Worm (Caenorhabditis elegans) whole organism, mixed stage, embryonic: ENCODE results near the gene srh-105.

Experiments
- ceh-43 ChIP-seq: fragments of 200-800 bp; sonication (Bioruptor generic); optimal IDR thresholded peaks from 2 replicates; lab custom pipeline; 2018; ENCODE audit warnings: mild to moderate bottlenecking, missing genetic modification characterization, moderate library complexity, missing compliant biosample characterization
- ces-1 ChIP-seq: fragments of 150-350 bp; optimal IDR thresholded peaks from 2 replicates; lab custom pipeline; 2014; ENCODE audit warnings: missing biosample characterization, missing genetic modification reagents, missing genetic modification characterization
- nhr-12 ChIP-seq: fragments of 150-350 bp; optimal IDR thresholded peaks from 2 replicates; lab custom pipeline; 2014; ENCODE audit warnings: missing biosample characterization, missing genetic modification characterization
- nhr-28 ChIP-seq: fragments of 150-350 bp; optimal IDR thresholded peaks from 2 replicates; lab custom pipeline; 2014; ENCODE audit warnings: missing biosample characterization, missing genetic modification characterization
- snpc-4 ChIP-seq: fragments of 150-350 bp; optimal IDR thresholded peaks from 2 replicates; lab custom pipeline; 2014; ENCODE audit warnings: missing biosample characterization, missing genetic modification characterization
- unc-62 ChIP-seq: fragments of 150-350 bp; optimal IDR thresholded peaks from 2 replicates; lab custom pipeline; 2014; ENCODE audit warnings: missing biosample characterization, missing genetic modification reagents, missing genetic modification characterization
- ztf-11 ChIP-seq: fragments of 150-350 bp; optimal IDR thresholded peaks from 2 replicates; lab custom pipeline; 2014; ENCODE audit warnings: missing biosample characterization, missing genetic modification characterization

DNA sequence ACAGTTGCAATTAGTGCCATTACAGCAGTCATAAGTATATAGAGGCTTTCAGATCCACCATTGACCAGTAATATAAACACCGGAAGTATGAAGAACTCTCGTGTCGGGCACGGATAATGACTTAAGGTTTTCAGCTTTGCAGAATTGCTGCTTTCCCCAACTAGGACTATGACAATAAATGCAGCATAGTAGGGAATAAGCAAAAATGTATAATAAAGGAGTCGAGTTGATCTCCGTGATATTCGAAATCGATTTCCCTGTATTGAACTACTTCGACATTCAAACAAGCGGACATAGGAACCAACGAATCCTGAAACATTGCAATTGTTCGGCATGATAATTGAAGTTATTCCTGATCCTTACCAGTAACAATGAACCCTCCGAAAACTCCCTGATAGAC, 527 bp downstream of the srh-105 start:
- TF ChIP-seq ztf-11 (tag; lab: Kevin White, UChicago), result no peak
- TF ChIP-seq unc-62 (GFP tag; lab: Kevin White, UChicago), result no peak
- TF ChIP-seq ceh-43 (GFP tag; lab: Kevin White, UChicago), result no peak
- no peak for TF ChIP-seq nhr-28 (tag; lab: Kevin White, UChicago)
- no peak for TF ChIP-seq snpc-4 (tag; lab: Kevin White, UChicago)
- TF ChIP-seq ces-1 (GFP tag; lab: Kevin White, UChicago), result no peak
- no peak for TF ChIP-seq nhr-12 (tag; lab: Kevin White, UChicago)
